Fruit fly (Drosophila melanogaster): Measurements from ENCODE around the gene SNF4Agamma.

Gene SNF4Agamma

DNA sequence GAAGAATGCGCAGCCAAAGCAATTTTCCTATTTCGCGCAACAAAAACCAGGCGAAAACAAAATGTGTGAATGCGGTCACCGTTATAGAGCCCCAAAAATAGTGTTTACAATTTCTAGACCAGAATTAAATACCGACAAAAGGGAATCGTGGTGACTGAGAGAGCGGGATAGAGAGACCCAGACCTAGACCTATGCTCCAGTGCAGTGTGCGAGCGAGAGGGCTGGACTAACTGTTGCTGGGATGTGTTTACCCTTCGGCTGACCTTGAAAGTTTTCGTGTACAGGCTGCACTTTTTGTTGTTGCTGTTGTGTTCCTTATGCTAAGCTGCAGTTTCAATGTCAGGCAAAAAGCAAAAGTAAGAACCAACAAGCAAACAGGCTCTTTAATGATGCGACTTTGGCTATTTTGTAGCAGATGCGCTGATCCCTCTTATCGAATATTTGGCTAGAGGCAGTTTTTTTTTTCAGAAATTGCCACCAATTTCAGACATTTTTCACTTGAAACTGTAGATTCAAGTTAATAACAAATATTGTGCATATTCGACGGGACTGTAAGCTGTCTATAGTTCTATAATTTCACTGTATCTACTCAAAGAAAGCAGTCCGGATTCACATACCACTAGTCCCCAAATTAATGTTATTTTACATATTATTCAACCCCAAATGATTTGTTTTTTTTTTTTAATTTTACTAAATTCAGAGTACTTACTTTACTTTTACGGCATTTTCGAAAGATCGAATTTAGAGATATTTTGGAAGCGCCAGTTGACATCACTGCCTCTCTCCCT is 46.3 kb downstream of the SNF4Agamma start (continued):
- TF ChIP-seq CG9437 (GFP tag; optimal IDR thresholded peaks at IDR 0.05) (peak; percentile 63), CG2202 (tag; optimal IDR thresholded peaks at IDR 0.05) (no peak), CG6272 (GFP tag; IDR thresholded peaks at IDR 0.05) (no peak), Sin3A (optimal IDR thresholded peaks at IDR 0.05) (no peak), CG15011 (GFP tag; optimal IDR thresholded peaks at IDR 0.05) (peak; percentile 50), ssp (GFP tag; IDR thresholded peaks at IDR 0.05) (no peak), CG12071 (GFP tag; optimal IDR thresholded peaks at IDR 0.05) (no peak), bab2 (GFP tag; optimal IDR thresholded peaks at IDR 0.05) (peak; percentile 21), esg (GFP tag; conservative IDR thresholded peaks at IDR 0.05) (0 out of 2 replicates have a peak, but pooled peaks have one; percentile 5), Dp (GFP tag; optimal IDR thresholded peaks at IDR 0.05) (no peak), Hr78 (GFP tag; optimal IDR thresholded peaks at IDR 0.05) (no peak), slbo (GFP tag; IDR thresholded peaks at IDR 0.05) (no peak; the same call in none of the 2 replicates), CG11504 (tag; optimal IDR thresholded peaks at IDR 0.05) (peak; percentile 63), Max (GFP tag; optimal IDR thresholded peaks at IDR 0.05) (peak; percentile 34), pan (optimal IDR thresholded peaks at IDR 0.05) (no peak), pan (GFP tag; optimal IDR thresholded peaks at IDR 0.05 in 1 of 2, IDR thresholded peaks at IDR 0.05 in 1 of 2) (peak in 1 of 2 experiments; percentile 7), CG30020 (tag; optimal IDR thresholded peaks at IDR 0.05) (no peak), CG17328 (GFP tag; IDR thresholded peaks at IDR 0.05) (0 out of 2 replicates have a peak, but pooled peaks have one; percentile 3), CG3838 (GFP tag; optimal IDR thresholded peaks at IDR 0.05) (no peak), Awh (GFP tag; IDR thresholded peaks at IDR 0.05) (no peak), CG2199 (GFP tag; IDR thresholded peaks at IDR 0.05) (no peak), CG13123 (GFP tag; optimal IDR thresholded peaks at IDR 0.05) (no peak), Meics (GFP tag; optimal IDR thresholded peaks at IDR 0.05) (peak; percentile 55)

dm6 chr3R:21187394-21188392 is 47.2 kb downstream of the SNF4Agamma start:
- TF ChIP-seq peb (GFP tag; IDR thresholded peaks at IDR 0.05) (no peak), Myb (GFP tag; optimal IDR thresholded peaks at IDR 0.05) (peak; percentile 20), CoRest (tag; optimal IDR thresholded peaks at IDR 0.05) (peak; percentile 54), CG11398 (GFP tag; optimal IDR thresholded peaks at IDR 0.05) (no peak), Antp (GFP tag; optimal IDR thresholded peaks at IDR 0.05) (peak; percentile 2), CG2678 (tag; optimal IDR thresholded peaks at IDR 0.05) (peak; percentile 56), CG17568 (GFP tag; optimal IDR thresholded peaks at IDR 0.05) (no peak), CG17359 (tag; optimal IDR thresholded peaks at IDR 0.05) (peak; percentile 21), PHDP (tag; optimal IDR thresholded peaks at IDR 0.05) (peak; percentile 5), pnt (GFP tag; optimal IDR thresholded peaks at IDR 0.05) (peak; percentile 24), NK7.1 (GFP tag; optimal IDR thresholded peaks at IDR 0.05) (no peak), CG9727 (GFP tag; optimal IDR thresholded peaks at IDR 0.05) (peak; percentile 50), jing (GFP tag; optimal IDR thresholded peaks at IDR 0.05) (no peak), CG9215 (GFP tag; IDR thresholded peaks at IDR 0.05) (peak; percentile 34; the same call in 1 of the 2 replicates), CG11504 (tag; optimal IDR thresholded peaks at IDR 0.05) (peak; percentile 58), cato (GFP tag; optimal IDR thresholded peaks at IDR 0.05; ENCODE audit: borderline replicate concordance) (no peak), nmo (GFP tag; optimal IDR thresholded peaks at IDR 0.05) (peak; percentile 17), pho (GFP tag; optimal IDR thresholded peaks at IDR 0.05) (no peak), Hr78 (GFP tag; optimal IDR thresholded peaks at IDR 0.05) (no peak), phol (tag; optimal IDR thresholded peaks at IDR 0.05) (peak; percentile 40), sug (tag; optimal IDR thresholded peaks at IDR 0.05) (peak; percentile 12), bbx (GFP tag; IDR thresholded peaks at IDR 0.05; ENCODE audit: partially characterized antibody) (no peak), CG2712 (tag; optimal IDR thresholded peaks at IDR 0.05) (peak; percentile 62), CG4854 (GFP tag; optimal IDR thresholded peaks at IDR 0.05) (no peak), CG4328 (GFP tag; optimal IDR thresholded peaks at IDR 0.05) (no peak), gce (GFP tag; IDR thresholded peaks at IDR 0.05) (0 out of 3 replicates have a peak, but pooled peaks have one; percentile 61)
